Worm (Caenorhabditis elegans): ENCODE results near the gene ZC317.2.

- TF ChIP-seq unc-39 (tag; optimal IDR thresholded peaks at IDR 0.05) (no peak), nhr-10 (tag; optimal IDR thresholded peaks at IDR 0.05) (no peak), rbr-2 (tag; optimal IDR thresholded peaks at IDR 0.05) (no peak), snpc-4 (tag; optimal IDR thresholded peaks at IDR 0.05) (no peak), nhr-237 (tag; optimal IDR thresholded peaks at IDR 0.05) (no peak), fos-1 (tag; optimal IDR thresholded peaks at IDR 0.05) (no peak), lir-3 (tag; optimal IDR thresholded peaks at IDR 0.05) (no peak), lin-38 (GFP tag; IDR thresholded peaks at IDR 0.05) (no peak), nhr-76 (tag; optimal IDR thresholded peaks at IDR 0.05) (no peak), nhr-28 (tag; optimal IDR thresholded peaks at IDR 0.05) (no peak), dve-1 (tag; optimal IDR thresholded peaks at IDR 0.05; ENCODE audit: insufficient read depth) (no peak)
Measured at ce11 chrV:5462894-5463293, 3.0 kb downstream of the ZC317.2 start, which contains the start of gene srg-67.

All from whole organism, L4 larva.